2 worm cellular contexts compared by ENCODE assay signal in genomic region chrIII:10816045-10816444, ce11.
A peak's percentile ranks its signal among the peaks of the same experiment; 100 is the strongest.
TF ChIP-seq lines count a peak whose summit lies in the region.

No protein-coding gene starts in this region.

TF ChIP-seq in whole organism, L1 larva, 84 proteins besides CTCF, POLR2A, EP300 and RAD21 (continued from another document and continues in another):
- no peak for TF ChIP-seq Y116A8C.19 (tag; optimal IDR thresholded peaks at IDR 0.05; lab: Kevin White, UChicago; ENCODE audit: borderline replicate concordance)
- TF ChIP-seq fkh-4 (tag; optimal IDR thresholded peaks at IDR 0.05; lab: Kevin White, UChicago; ENCODE audit: borderline replicate concordance), result no peak
- peak; percentile 48 for TF ChIP-seq nhr-20 (tag; optimal IDR thresholded peaks at IDR 0.05; lab: Kevin White, UChicago)
- no peak for TF ChIP-seq irx-1 (tag; optimal IDR thresholded peaks at IDR 0.05; lab: Kevin White, UChicago)
- no peak for TF ChIP-seq blmp-1 (tag; optimal IDR thresholded peaks at IDR 0.05; lab: Kevin White, UChicago)
- TF ChIP-seq fos-1 (tag; optimal IDR thresholded peaks at IDR 0.05; lab: Kevin White, UChicago), result no peak
- no peak for TF ChIP-seq dsc-1 (tag; optimal IDR thresholded peaks at IDR 0.05; lab: Kevin White, UChicago)
- no peak for TF ChIP-seq ama-1 (optimal IDR thresholded peaks at IDR 0.05; lab: Kevin White, UChicago)
- no peak for TF ChIP-seq sup-37 (GFP tag; optimal IDR thresholded peaks at IDR 0.05; lab: Kevin White, UChicago)
- peak in 1 of 2 experiments; percentile 29 for TF ChIP-seq lin-35 (GFP tag; optimal IDR thresholded peaks at IDR 0.05; lab: Kevin White, UChicago)
- no peak for TF ChIP-seq vab-15 (tag; optimal IDR thresholded peaks at IDR 0.05; lab: Kevin White, UChicago)
- no peak for TF ChIP-seq zip-4 (GFP tag; optimal IDR thresholded peaks at IDR 0.05; lab: Kevin White, UChicago)
- TF ChIP-seq lsy-2 (tag; optimal IDR thresholded peaks at IDR 0.05; lab: Kevin White, UChicago), result peak; percentile 48 to 64
- no peak for TF ChIP-seq elt-2 (tag; optimal IDR thresholded peaks at IDR 0.05; lab: Kevin White, UChicago)
- TF ChIP-seq skn-1 (tag; optimal IDR thresholded peaks at IDR 0.05; lab: Kevin White, UChicago), result no peak
- peak; percentile 33 for TF ChIP-seq mep-1 (tag; optimal IDR thresholded peaks at IDR 0.05; lab: Kevin White, UChicago)
- no peak for TF ChIP-seq nhr-76 (tag; optimal IDR thresholded peaks at IDR 0.05; lab: Kevin White, UChicago)
- no peak for TF ChIP-seq hlh-17 (GFP tag; optimal IDR thresholded peaks at IDR 0.05; lab: Kevin White, UChicago; ENCODE audit: borderline replicate concordance)
- TF ChIP-seq lin-14 (GFP tag; optimal IDR thresholded peaks at IDR 0.05; lab: Kevin White, UChicago), result peak; percentile 87
- TF ChIP-seq unc-30 (tag; optimal IDR thresholded peaks at IDR 0.05; lab: Kevin White, UChicago), result no peak
- TF ChIP-seq jun-1 (tag; optimal IDR thresholded peaks at IDR 0.05; lab: Kevin White, UChicago), result no peak
- TF ChIP-seq alr-1 (tag; optimal IDR thresholded peaks at IDR 0.05; lab: Kevin White, UChicago; ENCODE audit: borderline replicate concordance), result no peak
- TF ChIP-seq mdl-1 (tag; optimal IDR thresholded peaks at IDR 0.05; lab: Kevin White, UChicago), result no peak
- no peak for TF ChIP-seq xbp-1 (tag; optimal IDR thresholded peaks at IDR 0.05; lab: Kevin White, UChicago)
- TF ChIP-seq lin-39 (tag; optimal IDR thresholded peaks at IDR 0.05; lab: Kevin White, UChicago), result peak; percentile 7
- TF ChIP-seq rnt-1 (tag; optimal IDR thresholded peaks at IDR 0.05; lab: Kevin White, UChicago), result peak; percentile 60
- no peak for TF ChIP-seq F16B12.6 (tag; optimal IDR thresholded peaks at IDR 0.05; lab: Kevin White, UChicago)
- TF ChIP-seq nhr-71 (tag; optimal IDR thresholded peaks at IDR 0.05; lab: Kevin White, UChicago), result peak; percentile 87
- TF ChIP-seq ceh-88 (GFP tag; IDR thresholded peaks at IDR 0.05; lab: Robert Waterston, UW), result no peak
- TF ChIP-seq C04F5.9 (tag; optimal IDR thresholded peaks at IDR 0.05; lab: Kevin White, UChicago), result no peak
- peak; percentile 24 for TF ChIP-seq tbx-2 (tag; optimal IDR thresholded peaks at IDR 0.05; lab: Kevin White, UChicago)
- no peak for TF ChIP-seq C16A3.4 (tag; optimal IDR thresholded peaks at IDR 0.05; lab: Kevin White, UChicago)
- TF ChIP-seq fkh-10 (GFP tag; optimal IDR thresholded peaks at IDR 0.05; lab: Kevin White, UChicago), result no peak
- TF ChIP-seq nhr-90 (tag; optimal IDR thresholded peaks at IDR 0.05; lab: Kevin White, UChicago; ENCODE audit: poor library complexity), result no peak
- peak; percentile 4 for TF ChIP-seq lir-3 (tag; optimal IDR thresholded peaks at IDR 0.05; lab: Kevin White, UChicago; ENCODE audit: poor library complexity)
- TF ChIP-seq aly-2 (tag; optimal IDR thresholded peaks at IDR 0.05; lab: Kevin White, UChicago), result peak; percentile 40
- no peak for TF ChIP-seq isw-1 (GFP tag; IDR thresholded peaks at IDR 0.05; lab: Robert Waterston, UW)
- TF ChIP-seq ceh-82 (tag; optimal IDR thresholded peaks at IDR 0.05; lab: Kevin White, UChicago), result peak in 1 of 3 experiments; percentile 0
- peak; percentile 13 to 21 for TF ChIP-seq efl-1 (optimal IDR thresholded peaks at IDR 0.05; lab: Kevin White, UChicago)
- peak; percentile 6 to 37 for TF ChIP-seq efl-1 (GFP tag; optimal IDR thresholded peaks at IDR 0.05 in 1 of 2; lab: Kevin White, UChicago)
- TF ChIP-seq tlp-1 (tag; optimal IDR thresholded peaks at IDR 0.05; lab: Kevin White, UChicago), result no peak
- TF ChIP-seq zag-1 (tag; optimal IDR thresholded peaks at IDR 0.05; lab: Kevin White, UChicago), result no peak
- TF ChIP-seq unc-98 (GFP tag; IDR thresholded peaks at IDR 0.05; lab: Robert Waterston, UW), result peak; percentile 19; the same call in 1 of the 2 replicates
- TF ChIP-seq sptf-1 (tag; optimal IDR thresholded peaks at IDR 0.05; lab: Kevin White, UChicago), result no peak
- no peak for TF ChIP-seq unc-62 (GFP tag; optimal IDR thresholded peaks at IDR 0.05; lab: Kevin White, UChicago)
- TF ChIP-seq C34B4.2 (tag; optimal IDR thresholded peaks at IDR 0.05; lab: Kevin White, UChicago), result no peak
- TF ChIP-seq dpl-1 (GFP tag; optimal IDR thresholded peaks at IDR 0.05; lab: Kevin White, UChicago), result peak in 1 of 3 experiments; percentile 8
- no peak for TF ChIP-seq efl-3 (GFP tag; optimal IDR thresholded peaks at IDR 0.05; lab: Kevin White, UChicago)
- no peak for TF ChIP-seq nhr-28 (tag; optimal IDR thresholded peaks at IDR 0.05; lab: Kevin White, UChicago)
- peak; percentile 46 for TF ChIP-seq ztf-4 (tag; optimal IDR thresholded peaks at IDR 0.05; lab: Kevin White, UChicago)
- TF ChIP-seq nhr-47 (tag; optimal IDR thresholded peaks at IDR 0.05; lab: Kevin White, UChicago), result no peak
- TF ChIP-seq egl-27 (tag; optimal IDR thresholded peaks at IDR 0.05; lab: Kevin White, UChicago), result no peak
- TF ChIP-seq ceh-90 (tag; optimal IDR thresholded peaks at IDR 0.05; lab: Kevin White, UChicago), result no peak
- no peak for TF ChIP-seq ceh-8 (GFP tag; optimal IDR thresholded peaks at IDR 0.05; lab: Kevin White, UChicago)
- TF ChIP-seq grh-1 (GFP tag; IDR thresholded peaks at IDR 0.05; lab: Robert Waterston, UW), result no peak
- TF ChIP-seq pqm-1 (tag; optimal IDR thresholded peaks at IDR 0.05; lab: Kevin White, UChicago), result no peak
- no peak for TF ChIP-seq unc-86 (tag; optimal IDR thresholded peaks at IDR 0.05; lab: Kevin White, UChicago)
- TF ChIP-seq ets-5 (GFP tag; IDR thresholded peaks at IDR 0.05; lab: Robert Waterston, UW), result no peak
- no peak for TF ChIP-seq ceh-63 (GFP tag; optimal IDR thresholded peaks at IDR 0.05; lab: Kevin White, UChicago)
- TF ChIP-seq pax-3 (tag; optimal IDR thresholded peaks at IDR 0.05; lab: Kevin White, UChicago), result no peak
- TF ChIP-seq fkh-8 (tag; optimal IDR thresholded peaks at IDR 0.05; lab: Kevin White, UChicago), result no peak
- no peak for TF ChIP-seq aha-1 (tag; optimal IDR thresholded peaks at IDR 0.05; lab: Kevin White, UChicago)
- no peak for TF ChIP-seq ces-1 (GFP tag; optimal IDR thresholded peaks at IDR 0.05; lab: Kevin White, UChicago)
- TF ChIP-seq nhr-237 (tag; optimal IDR thresholded peaks at IDR 0.05; lab: Kevin White, UChicago), result no peak
- peak; percentile 53 for TF ChIP-seq unc-130 (tag; optimal IDR thresholded peaks at IDR 0.05; lab: Kevin White, UChicago)
- TF ChIP-seq ztf-11 (tag; optimal IDR thresholded peaks at IDR 0.05; lab: Kevin White, UChicago), result no peak
- TF ChIP-seq lin-15B (tag; optimal IDR thresholded peaks at IDR 0.05; lab: Kevin White, UChicago), result no peak
- no peak for TF ChIP-seq elt-3 (tag; optimal IDR thresholded peaks at IDR 0.05; lab: Kevin White, UChicago)

TF ChIP-seq in whole organism, L2 larva, 48 proteins besides CTCF, POLR2A, EP300 and RAD21 (continued from another document):
- TF ChIP-seq F13H6.1 (tag; optimal IDR thresholded peaks at IDR 0.05; lab: Kevin White, UChicago), result peak; percentile 46
- peak in 1 of 2 experiments; percentile 40 for TF ChIP-seq lsy-2 (tag; optimal IDR thresholded peaks at IDR 0.05; lab: Kevin White, UChicago)
